Worm (Caenorhabditis elegans) whole organism, L3 larva: ENCODE measurements around the gene col-159.

Experiments used
- R02D3.7 ChIP-seq: fragments of 150-350 bp; optimal IDR thresholded peaks from 2 replicates; lab custom pipeline; 2014; ENCODE audit warnings: missing biosample characterization, missing genetic modification characterization
- ZK546.5 ChIP-seq: sonication (generic microtip); optimal IDR thresholded peaks from 2 replicates; lab custom pipeline; 2017; ENCODE audit warnings: missing biosample characterization, missing genetic modification characterization
- aly-2 ChIP-seq: fragments of 150-350 bp; optimal IDR thresholded peaks from 2 replicates; lab custom pipeline; 2014; ENCODE audit warnings: missing biosample characterization, missing genetic modification characterization
- ama-1 ChIP-seq: fragments of 150-350 bp; optimal IDR thresholded peaks from 2 replicates; lab custom pipeline; 2018
- ceh-16 ChIP-seq: sonication (generic microtip); optimal IDR thresholded peaks from 2 replicates; lab custom pipeline; 2017; ENCODE audit warnings: missing biosample characterization, missing genetic modification characterization
- ceh-28 ChIP-seq: fragments of 150-350 bp; optimal IDR thresholded peaks from 2 replicates; lab custom pipeline; 2014; ENCODE audit warnings: missing biosample characterization, missing genetic modification reagents, missing genetic modification characterization
- ceh-82 ChIP-seq: fragments of 150-350 bp; optimal IDR thresholded peaks from 2 replicates; lab custom pipeline; 2014; ENCODE audit warnings: missing biosample characterization, missing genetic modification characterization
- daf-12 ChIP-seq: fragments of 150-350 bp; optimal IDR thresholded peaks from 2 replicates; lab custom pipeline; 2014; ENCODE audit warnings: missing biosample characterization, missing genetic modification reagents, missing genetic modification characterization
- egl-27 ChIP-seq: sonication (generic microtip); optimal IDR thresholded peaks from 4 replicates; lab custom pipeline; 2017; ENCODE audit warnings: missing biosample characterization, missing genetic modification reagents, missing genetic modification characterization
- egl-5 ChIP-seq: fragments of 150-350 bp; optimal IDR thresholded peaks from 2 replicates; lab custom pipeline; 2017; ENCODE audit warnings: missing biosample characterization, missing genetic modification reagents, missing genetic modification characterization, inconsistent platforms
- elt-1 ChIP-seq: fragments of 150-350 bp; optimal IDR thresholded peaks from 2 replicates; lab custom pipeline; 2014; ENCODE audit warnings: missing biosample characterization, missing genetic modification characterization
- elt-2 ChIP-seq: sonication (generic microtip); optimal IDR thresholded peaks from 2 replicates; lab custom pipeline; 2016; ENCODE audit warnings: missing genetic modification reagents, mild to moderate bottlenecking, missing genetic modification characterization, missing compliant biosample characterization
- elt-3 ChIP-seq, 3 experiments: fragments of 150-350 bp in 1 of 3; sonication (generic microtip) in 2 of 3; optimal IDR thresholded peaks; 2 replicates in 2 of 3; 4 replicates in 1 of 3; lab custom pipeline; 2014 to 2017; ENCODE audit warnings: missing biosample characterization in 3 of 3, missing genetic modification characterization in 3 of 3
- eor-1 ChIP-seq, 2 experiments: fragments of 150-350 bp; optimal IDR thresholded peaks; 2 replicates each; lab custom pipeline; 2014 to 2018; ENCODE audit warnings: missing biosample characterization in 2 of 2, missing genetic modification characterization in 2 of 2
- fkh-10 ChIP-seq: sonication (generic microtip); optimal IDR thresholded peaks from 2 replicates; lab custom pipeline; 2017; ENCODE audit warnings: missing biosample characterization, missing genetic modification reagents, missing genetic modification characterization
- fos-1 ChIP-seq: fragments of 150-350 bp; optimal IDR thresholded peaks from 2 replicates; lab custom pipeline; 2014; ENCODE audit warnings: missing biosample characterization, missing genetic modification characterization
- hmg-11 ChIP-seq: sonication (generic microtip); optimal IDR thresholded peaks from 2 replicates; lab custom pipeline; 2016; ENCODE audit warnings: missing genetic modification characterization, missing compliant biosample characterization
- lin-15B ChIP-seq: fragments of 150-350 bp; optimal IDR thresholded peaks from 2 replicates; lab custom pipeline; 2014; ENCODE audit warnings: missing biosample characterization, missing genetic modification characterization
- lin-39 ChIP-seq: fragments of 150-350 bp; optimal IDR thresholded peaks from 2 replicates; lab custom pipeline; 2018; ENCODE audit warnings: missing biosample characterization, missing genetic modification reagents, missing genetic modification characterization
- lsy-12 ChIP-seq: sonication (generic microtip); optimal IDR thresholded peaks from 2 replicates; lab custom pipeline; 2016; ENCODE audit warnings: mild to moderate bottlenecking, missing genetic modification characterization, missing compliant biosample characterization
- mdl-1 ChIP-seq: fragments of 150-350 bp; optimal IDR thresholded peaks from 2 replicates; lab custom pipeline; 2014; ENCODE audit warnings: missing biosample characterization, missing genetic modification characterization
- mml-1 ChIP-seq: fragments of 150-350 bp; sonication (generic microtip); optimal IDR thresholded peaks from 3 replicates; lab custom pipeline; 2014; ENCODE audit warnings: missing biosample characterization, missing genetic modification characterization
- nhr-12 ChIP-seq: fragments of 150-350 bp; optimal IDR thresholded peaks from 2 replicates; lab custom pipeline; 2014; ENCODE audit warnings: missing biosample characterization, missing genetic modification characterization
- nhr-23 ChIP-seq: fragments of 150-350 bp; optimal IDR thresholded peaks from 2 replicates; lab custom pipeline; 2014; ENCODE audit warnings: missing biosample characterization, missing genetic modification reagents, missing genetic modification characterization
- nhr-237 ChIP-seq: fragments of 150-350 bp; optimal IDR thresholded peaks from 2 replicates; lab custom pipeline; 2014; ENCODE audit warnings: missing biosample characterization, missing genetic modification characterization
- nhr-25 ChIP-seq: sonication (generic microtip); optimal IDR thresholded peaks from 2 replicates; lab custom pipeline; 2017; ENCODE audit warnings: missing biosample characterization, missing genetic modification characterization
- nhr-28 ChIP-seq: fragments of 150-350 bp; optimal IDR thresholded peaks from 2 replicates; lab custom pipeline; 2014; ENCODE audit warnings: missing biosample characterization, missing genetic modification characterization
- nhr-43 ChIP-seq: sonication (generic microtip); optimal IDR thresholded peaks from 2 replicates; lab custom pipeline; 2016; ENCODE audit warnings: mild to moderate bottlenecking, missing genetic modification characterization, missing compliant biosample characterization; ENCODE audit not compliant: poor library complexity, severe bottlenecking
- nhr-76 ChIP-seq: fragments of 150-350 bp; sonication (generic microtip); optimal IDR thresholded peaks from 5 replicates; lab custom pipeline; 2014; ENCODE audit warnings: missing biosample characterization, missing genetic modification characterization
- pha-4 ChIP-seq: fragments of 150-350 bp; optimal IDR thresholded peaks from 2 replicates; lab custom pipeline; 2014; ENCODE audit warnings: missing biosample characterization, missing genetic modification reagents, missing genetic modification characterization
- sea-2 ChIP-seq: fragments of 150-350 bp; sonication (generic microtip); optimal IDR thresholded peaks from 4 replicates; lab custom pipeline; 2014; ENCODE audit warnings: missing biosample characterization, missing genetic modification reagents, missing genetic modification characterization
- unc-39 ChIP-seq: sonication (generic microtip); optimal IDR thresholded peaks from 4 replicates; lab custom pipeline; 2017; ENCODE audit warnings: missing biosample characterization, missing genetic modification characterization
- zag-1 ChIP-seq: fragments of 150-350 bp; optimal IDR thresholded peaks from 2 replicates; lab custom pipeline; 2014; ENCODE audit warnings: missing biosample characterization, missing genetic modification characterization
- ztf-11 ChIP-seq: fragments of 150-350 bp; optimal IDR thresholded peaks from 2 replicates; lab custom pipeline; 2014; ENCODE audit warnings: missing biosample characterization, missing genetic modification characterization
- ztf-4 ChIP-seq: fragments of 150-350 bp; optimal IDR thresholded peaks from 2 replicates; lab custom pipeline; 2014; ENCODE audit warnings: missing biosample characterization, missing genetic modification characterization

col-159 gene

DNA sequence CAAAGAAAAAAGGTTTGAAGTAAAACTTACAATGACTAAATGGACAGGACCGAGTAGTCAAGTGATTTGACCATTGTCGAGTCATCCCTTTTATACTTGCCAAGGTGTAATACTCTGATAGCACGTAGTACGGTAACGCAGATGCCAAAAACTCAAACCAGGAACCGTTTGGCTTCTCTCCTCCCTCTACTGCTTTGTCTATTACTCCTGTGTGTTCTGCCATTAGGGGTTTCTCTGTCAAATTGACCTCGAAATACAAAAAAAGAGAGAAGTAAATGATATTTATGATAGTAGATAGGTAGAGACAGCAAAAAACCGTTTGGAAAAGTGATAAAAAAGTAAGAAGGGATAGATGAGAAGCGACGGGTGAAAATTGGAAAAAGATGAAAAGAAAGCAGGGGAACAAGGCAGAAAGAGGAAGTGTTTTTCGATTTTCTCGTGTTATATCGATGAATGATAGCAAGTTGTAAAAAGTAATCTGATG lies at the start of gene col-159, which contains the start of gene col-160:
Gene col-159 (minus strand): TSS at position 51 of the 484 bp plus-strand sequence.
Gene col-160 (minus strand): TSS at position 63 of the 484 bp plus-strand sequence.
- TF ChIP-seq nhr-25 (tag; lab: Kevin White, UChicago): peak; percentile 21
- peak; percentile 79 for TF ChIP-seq nhr-23
- peak; percentile 37 for TF ChIP-seq ceh-28 (tag; lab: Kevin White, UChicago)
- no peak for TF ChIP-seq nhr-76 (tag; lab: Kevin White, UChicago)
- peak; percentile 39 for TF ChIP-seq nhr-43
- TF ChIP-seq egl-27 (tag; lab: Kevin White, UChicago): peak; percentile 61

DNA sequence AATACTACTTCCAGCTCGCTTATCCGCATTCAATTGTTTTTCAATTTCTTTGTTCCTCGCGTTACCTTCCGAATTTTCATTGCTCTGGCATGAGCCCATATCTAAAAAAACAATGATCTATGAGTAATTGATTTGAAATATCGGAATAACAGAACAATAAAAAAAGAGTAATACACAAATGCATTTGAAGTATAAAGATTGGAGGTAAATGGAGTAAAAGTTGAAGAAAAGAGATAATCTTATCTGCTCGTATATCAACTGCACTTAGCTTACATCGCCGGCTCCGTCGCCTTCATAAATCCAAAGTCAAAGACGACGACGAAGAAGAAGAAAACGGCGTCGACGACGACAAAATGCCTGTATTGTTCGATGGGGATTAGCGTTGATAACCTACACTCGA lies 47.5 kb upstream of the col-159 start, which contains the start of gene odr-3:
Gene odr-3 (minus strand): TSS at position 101 of the 400 bp plus-strand sequence.
- TF ChIP-seq fkh-10 (GFP tag; lab: Kevin White, UChicago) (no peak), nhr-43 (no peak), mml-1 (tag; lab: Kevin White, UChicago) (no peak), nhr-25 (tag; lab: Kevin White, UChicago) (no peak), nhr-12 (tag; lab: Kevin White, UChicago) (no peak), ztf-4 (tag; lab: Kevin White, UChicago) (no peak), ztf-11 (tag; lab: Kevin White, UChicago) (no peak), egl-5 (no peak), lin-15B (tag; lab: Kevin White, UChicago) (no peak), pha-4 (tag; lab: Kevin White, UChicago) (no peak), ZK546.5 (tag; lab: Kevin White, UChicago) (no peak), nhr-23 (no peak), elt-3 (tag; optimal IDR thresholded peaks at IDR 0.05; lab: Kevin White, UChicago) (no peak), fos-1 (tag; lab: Kevin White, UChicago) (no peak), daf-12 (tag; lab: Kevin White, UChicago) (no peak), ceh-82 (no peak), zag-1 (no peak)

ce11 chrV:13243205-13243604 lies 41.2 kb upstream of the col-159 start:
- TF ChIP-seq R02D3.7 (tag; lab: Kevin White, UChicago) (no peak), ceh-28 (tag; lab: Kevin White, UChicago) (no peak), pha-4 (tag; lab: Kevin White, UChicago) (peak; percentile 52), nhr-43 (peak; percentile 77), nhr-25 (tag; lab: Kevin White, UChicago) (peak; percentile 43), egl-5 (no peak), nhr-23 (peak; percentile 49)

ce11 chrV:13236507-13236906 lies 34.5 kb upstream of the col-159 start, which contains the start of gene dmd-10:
TSS of gene dmd-10 (minus strand) at chrV:13236607.
- TF ChIP-seq egl-27 (tag; lab: Kevin White, UChicago): no peak
- no peak for TF ChIP-seq elt-1 (tag; lab: Kevin White, UChicago)
- TF ChIP-seq nhr-237 (tag; lab: Kevin White, UChicago): no peak
- no peak for TF ChIP-seq sea-2
- TF ChIP-seq nhr-76 (tag; lab: Kevin White, UChicago): no peak
- no peak for TF ChIP-seq mdl-1
- TF ChIP-seq lin-39 (tag; lab: Kevin White, UChicago): no peak
- no peak for TF ChIP-seq eor-1 (tag; optimal IDR thresholded peaks at IDR 0.05; lab: Kevin White, UChicago)
- no peak for TF ChIP-seq lin-15B (tag; lab: Kevin White, UChicago)
- TF ChIP-seq fos-1 (tag; lab: Kevin White, UChicago): no peak
- TF ChIP-seq ama-1 (lab: Kevin White, UChicago): no peak
- no peak for TF ChIP-seq nhr-25 (tag; lab: Kevin White, UChicago)
- no peak for TF ChIP-seq hmg-11 (tag; lab: Kevin White, UChicago)
- TF ChIP-seq ceh-82: no peak

DNA sequence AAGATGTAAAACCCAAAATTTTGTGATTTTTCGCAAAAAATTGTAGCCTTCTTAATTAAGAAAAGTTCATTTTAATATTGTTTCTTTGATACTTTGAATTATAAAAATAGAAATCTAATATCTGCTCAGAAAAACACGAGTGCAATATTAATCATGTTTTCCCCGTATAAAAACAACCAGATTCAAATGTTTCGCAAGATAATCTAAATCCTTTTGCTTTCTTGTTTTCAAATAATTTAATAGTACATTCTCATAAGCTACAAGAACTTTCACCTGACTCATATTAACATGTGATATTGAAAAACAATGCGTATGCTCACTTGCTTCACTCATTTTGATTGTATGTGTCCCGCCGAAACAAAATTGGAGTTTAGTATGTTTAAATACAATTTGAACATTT lies 33.3 kb upstream of the col-159 start:
- TF ChIP-seq mml-1 (tag; lab: Kevin White, UChicago): no peak
- TF ChIP-seq fkh-10 (GFP tag; lab: Kevin White, UChicago): no peak
- no peak for TF ChIP-seq aly-2 (tag; lab: Kevin White, UChicago)
- no peak for TF ChIP-seq R02D3.7 (tag; lab: Kevin White, UChicago)
- TF ChIP-seq nhr-25 (tag; lab: Kevin White, UChicago): no peak
- TF ChIP-seq lsy-12 (tag; lab: Kevin White, UChicago): no peak
- TF ChIP-seq hmg-11 (tag; lab: Kevin White, UChicago): no peak
- TF ChIP-seq nhr-43: no peak
- TF ChIP-seq mdl-1: no peak
- TF ChIP-seq unc-39: no peak
- TF ChIP-seq elt-2 (tag; lab: Kevin White, UChicago): no peak
- no peak for TF ChIP-seq egl-5
- no peak for TF ChIP-seq eor-1 (tag; optimal IDR thresholded peaks at IDR 0.05; lab: Kevin White, UChicago)
- TF ChIP-seq ceh-82: no peak
- TF ChIP-seq nhr-237 (tag; lab: Kevin White, UChicago): no peak
- TF ChIP-seq ZK546.5 (tag; lab: Kevin White, UChicago): no peak
- no peak for TF ChIP-seq egl-27 (tag; lab: Kevin White, UChicago)
- no peak for TF ChIP-seq nhr-28 (tag; lab: Kevin White, UChicago)
- no peak for TF ChIP-seq ceh-16 (tag; lab: Kevin White, UChicago)
- TF ChIP-seq, all 47 proteins: peak for 0
